Fruit fly (Drosophila melanogaster): ENCODE measurements around the gene CG12684.

Gene CG12684

dm6 chrX:4614325-4614724, 42.6 kb upstream of the CG12684 start (continued):
- TF ChIP-seq sima (GFP tag; optimal IDR thresholded peaks at IDR 0.05) (no peak), gt (GFP tag; IDR thresholded peaks at IDR 0.05) (no peak), Camta (GFP tag; optimal IDR thresholded peaks at IDR 0.05) (no peak), Asciz (GFP tag; optimal IDR thresholded peaks at IDR 0.05) (no peak), pzg (GFP tag; optimal IDR thresholded peaks at IDR 0.05) (no peak), CG18599 (GFP tag; optimal IDR thresholded peaks at IDR 0.05) (no peak), pros (GFP tag; optimal IDR thresholded peaks at IDR 0.05) (no peak), CG13296 (GFP tag; optimal IDR thresholded peaks at IDR 0.05) (no peak), cg (GFP tag; optimal IDR thresholded peaks at IDR 0.05) (no peak), CG11696 (GFP tag; IDR thresholded peaks at IDR 0.05) (no peak), ftz-f1 (GFP tag; optimal IDR thresholded peaks at IDR 0.05) (no peak), Oli (tag; optimal IDR thresholded peaks at IDR 0.05) (no peak), ttk (GFP tag; IDR thresholded peaks at IDR 0.05) (0 out of 2 replicates have a peak, but pooled peaks have one; percentile 10), Trl (optimal IDR thresholded peaks at IDR 0.05) (no peak), Trl (GFP tag; optimal IDR thresholded peaks at IDR 0.05) (no peak), Scr (GFP tag; IDR thresholded peaks at IDR 0.05; ENCODE audit: partially characterized antibody) (no peak), CG12659 (GFP tag; optimal IDR thresholded peaks at IDR 0.05) (no peak), CG2678 (tag; optimal IDR thresholded peaks at IDR 0.05) (peak; percentile 41), NfI (GFP tag; optimal IDR thresholded peaks at IDR 0.05) (no peak), CG2875 (GFP tag; optimal IDR thresholded peaks at IDR 0.05) (no peak), Neu2 (GFP tag; optimal IDR thresholded peaks at IDR 0.05; ENCODE audit: borderline replicate concordance) (no peak), E2f2 (GFP tag; IDR thresholded peaks at IDR 0.05) (no peak), dm (GFP tag; optimal IDR thresholded peaks at IDR 0.05) (no peak), Gsc (GFP tag; IDR thresholded peaks at IDR 0.05) (no peak), tin (GFP tag; optimal IDR thresholded peaks at IDR 0.05) (no peak), rib (GFP tag; IDR thresholded peaks at IDR 0.05) (no peak), Sry-δ (GFP tag; optimal IDR thresholded peaks at IDR 0.05) (no peak), CG12219 (GFP tag; optimal IDR thresholded peaks at IDR 0.05) (no peak), unc-4 (GFP tag; IDR thresholded peaks at IDR 0.05; ENCODE audit: partially characterized antibody) (no peak), ash1 (GFP tag; optimal IDR thresholded peaks at IDR 0.05) (no peak), tap (tag; optimal IDR thresholded peaks at IDR 0.05) (no peak), her (GFP tag; optimal IDR thresholded peaks at IDR 0.05) (no peak), Dad (GFP tag; optimal IDR thresholded peaks at IDR 0.05) (no peak), tup (GFP tag; optimal IDR thresholded peaks at IDR 0.05) (no peak), CG1792 (GFP tag; optimal IDR thresholded peaks at IDR 0.05) (no peak), inv (GFP tag; IDR thresholded peaks at IDR 0.05; ENCODE audit: partially characterized antibody) (no peak), Hr3 (GFP tag; optimal IDR thresholded peaks at IDR 0.05) (no peak), CG5180 (GFP tag; optimal IDR thresholded peaks at IDR 0.05) (no peak), ap (GFP tag; IDR thresholded peaks at IDR 0.05) (no peak), Ssrp (tag; optimal IDR thresholded peaks at IDR 0.05) (no peak), Antp (GFP tag; optimal IDR thresholded peaks at IDR 0.05) (no peak), CG32772 (GFP tag; IDR thresholded peaks at IDR 0.05) (no peak; the same call in 1 of the 2 replicates), CG8089 (GFP tag; optimal IDR thresholded peaks at IDR 0.05) (no peak), CG8290 (GFP tag; optimal IDR thresholded peaks at IDR 0.05) (no peak), CG8290 (tag; optimal IDR thresholded peaks at IDR 0.05) (no peak), CG3726 (GFP tag; IDR thresholded peaks at IDR 0.05) (no peak), bab2 (GFP tag; optimal IDR thresholded peaks at IDR 0.05) (no peak), CG10267 (tag; optimal IDR thresholded peaks at IDR 0.05) (no peak), CG11247 (GFP tag; IDR thresholded peaks at IDR 0.05) (no peak), emc (GFP tag; optimal IDR thresholded peaks at IDR 0.05) (no peak), croc (GFP tag; conservative IDR thresholded peaks at IDR 0.05) (no peak), CG10209 (GFP tag; optimal IDR thresholded peaks at IDR 0.05) (peak; percentile 3), Dip2 (GFP tag; IDR thresholded peaks at IDR 0.05) (no peak)

Data from whole organism, embryonic.